Worm (Caenorhabditis elegans) whole organism, young adult: ENCODE measurements around the gene cpt-2.

Source experiments
- B0336.3 ChIP-seq: fragments of 200-800 bp; sonication (Bioruptor generic); IDR thresholded peaks from 2 replicates; pipeline ENCODE4 v1.3.6; 2022; ENCODE audit warnings: missing genetic modification characterization, missing compliant biosample characterization
- C06A6.2 ChIP-seq: fragments of 200-800 bp; sonication (Bioruptor generic); conservative IDR thresholded peaks from 2 replicates; pipeline ENCODE4 v1.3.6; 2022; ENCODE audit warnings: missing genetic modification characterization, missing compliant biosample characterization
- F23B12.7 ChIP-seq: sonication (generic microtip); optimal IDR thresholded peaks from 2 replicates; lab custom pipeline; 2017; ENCODE audit warnings: missing genetic modification characterization, mild to moderate bottlenecking, missing compliant biosample characterization, antibody characterized with exemption, moderate library complexity; ENCODE audit not compliant: insufficient read depth
- F33H1.4 ChIP-seq: fragments of 200-800 bp; sonication (Bioruptor generic); IDR thresholded peaks from 2 replicates; pipeline ENCODE4 v1.3.6; 2022; ENCODE audit warnings: missing genetic modification reagents, missing genetic modification characterization, missing compliant biosample characterization
- F37B4.10 ChIP-seq: fragments of 200-800 bp; sonication (Bioruptor generic); IDR thresholded peaks from 2 replicates; pipeline ENCODE4 v1.3.6; 2022; ENCODE audit warnings: missing genetic modification characterization, missing compliant biosample characterization
- F49E8.2 ChIP-seq: sonication (generic microtip); optimal IDR thresholded peaks from 3 replicates; lab custom pipeline; 2017; ENCODE audit warnings: missing genetic modification characterization, mild to moderate bottlenecking, missing compliant biosample characterization, antibody characterized with exemption, moderate library complexity; ENCODE audit not compliant: insufficient read depth
- F52B5.7 ChIP-seq: sonication (generic microtip); optimal IDR thresholded peaks from 2 replicates; lab custom pipeline; 2016; ENCODE audit warnings: mild to moderate bottlenecking, missing genetic modification characterization, missing compliant biosample characterization
- Y95B8A.8 ChIP-seq: fragments of 200-800 bp; sonication (Bioruptor generic); IDR thresholded peaks from 2 replicates; pipeline ENCODE4 v1.3.6; 2022; ENCODE audit warnings: missing genetic modification reagents, missing genetic modification characterization, missing compliant biosample characterization
- aptf-2 ChIP-seq: fragments of 200-800 bp; sonication (Bioruptor generic); conservative IDR thresholded peaks from 2 replicates; pipeline ENCODE4 v1.3.6; 2022; ENCODE audit warnings: missing genetic modification reagents, missing genetic modification characterization, missing compliant biosample characterization
- attf-6 ChIP-seq: fragments of 200-800 bp; sonication (Bioruptor generic); IDR thresholded peaks from 2 replicates; pipeline ENCODE4 v1.3.6; 2022; ENCODE audit warnings: missing genetic modification reagents, missing genetic modification characterization, missing compliant biosample characterization
- cebp-2 ChIP-seq: fragments of 200-800 bp; sonication (Bioruptor generic); IDR thresholded peaks from 2 replicates; pipeline ENCODE4 v1.3.6; 2022; ENCODE audit warnings: missing genetic modification characterization, missing compliant biosample characterization
- ceh-58 ChIP-seq: fragments of 200-800 bp; sonication (Bioruptor generic); IDR thresholded peaks from 2 replicates; pipeline ENCODE4 v1.3.6; 2022; ENCODE audit warnings: missing genetic modification characterization, missing compliant biosample characterization
- ceh-79 ChIP-seq: sonication (generic microtip); optimal IDR thresholded peaks from 2 replicates; lab custom pipeline; 2017; ENCODE audit warnings: mild to moderate bottlenecking, missing genetic modification characterization, missing compliant biosample characterization
- hmg-1.2 ChIP-seq: fragments of 200-800 bp; sonication (Bioruptor generic); IDR thresholded peaks from 2 replicates; pipeline ENCODE4 v1.3.6; 2022; ENCODE audit warnings: missing genetic modification reagents, missing genetic modification characterization, missing compliant biosample characterization
- hmg-20 ChIP-seq: fragments of 200-800 bp; sonication (Bioruptor generic); IDR thresholded peaks from 2 replicates; pipeline ENCODE4 v1.3.6; 2022; ENCODE audit warnings: missing genetic modification reagents, missing genetic modification characterization, missing compliant biosample characterization
- hsf-1 ChIP-seq: fragments of 200-800 bp; sonication (Bioruptor generic); IDR thresholded peaks from 2 replicates; pipeline ENCODE4 v1.3.6; 2022; ENCODE audit warnings: missing genetic modification reagents, missing genetic modification characterization, missing compliant biosample characterization
- lag-1 ChIP-seq: fragments of 200-800 bp; sonication (Bioruptor generic); IDR thresholded peaks from 2 replicates; pipeline ENCODE4 v1.3.6; 2022; ENCODE audit warnings: missing genetic modification reagents, missing genetic modification characterization, missing compliant biosample characterization
- lin-26 ChIP-seq: fragments of 200-800 bp; sonication (Bioruptor generic); IDR thresholded peaks from 2 replicates; pipeline ENCODE4 v1.3.6; 2022; ENCODE audit warnings: missing genetic modification reagents, missing genetic modification characterization, missing compliant biosample characterization
- lsy-27 ChIP-seq: sonication (generic microtip); optimal IDR thresholded peaks from 2 replicates; lab custom pipeline; 2017; ENCODE audit warnings: missing genetic modification characterization, mild to moderate bottlenecking, missing compliant biosample characterization, antibody characterized with exemption, missing genotype, borderline replicate concordance; ENCODE audit not compliant: insufficient read depth
- madf-10 ChIP-seq: sonication (generic microtip); optimal IDR thresholded peaks from 2 replicates; lab custom pipeline; 2016; ENCODE audit warnings: mild to moderate bottlenecking, missing genetic modification characterization, missing compliant biosample characterization
- madf-3 ChIP-seq: fragments of 200-800 bp; sonication (Bioruptor generic); IDR thresholded peaks from 2 replicates; pipeline ENCODE4 v1.3.6; 2022; ENCODE audit warnings: missing genetic modification reagents, missing genetic modification characterization, missing compliant biosample characterization
- madf-6 ChIP-seq: fragments of 200-800 bp; sonication (Bioruptor generic); IDR thresholded peaks from 2 replicates; pipeline ENCODE4 v1.3.6; 2022; ENCODE audit warnings: missing genetic modification reagents, missing genetic modification characterization, missing compliant biosample characterization
- nfyb-1 ChIP-seq: fragments of 200-800 bp; sonication (Bioruptor generic); IDR thresholded peaks from 2 replicates; pipeline ENCODE4 v1.3.6; 2022; ENCODE audit warnings: missing genetic modification reagents, missing genetic modification characterization, missing compliant biosample characterization
- nhr-90 ChIP-seq: sonication (generic microtip); optimal IDR thresholded peaks from 2 replicates; lab custom pipeline; 2016; ENCODE audit warnings: missing genotype, mild to moderate bottlenecking, missing genetic modification characterization, missing compliant biosample characterization
- pbrm-1 ChIP-seq: fragments of 200-800 bp; sonication (Bioruptor generic); IDR thresholded peaks from 2 replicates; pipeline ENCODE4 v1.3.6; 2022; ENCODE audit warnings: missing genetic modification reagents, missing genetic modification characterization, missing compliant biosample characterization
- pha-4 ChIP-seq: fragments of 150-350 bp; sonication (generic microtip); optimal IDR thresholded peaks from 2 replicates; lab custom pipeline; 2014; ENCODE audit warnings: missing biosample characterization, missing genetic modification reagents, missing genetic modification characterization
- rec-8 ChIP-seq, 2 experiments: sonication (generic microtip); optimal IDR thresholded peaks; 2 replicates each; lab custom pipeline; 2016; ENCODE audit warnings: mild to moderate bottlenecking in 2 of 2, missing genetic modification characterization in 2 of 2, missing genetic modification reagents in 2 of 2, missing genotype in 2 of 2, missing biosample characterization in 1 of 2, missing compliant biosample characterization in 1 of 2, moderate library complexity in 1 of 2
- sea-2 ChIP-seq: fragments of 200-800 bp; sonication (Bioruptor generic); IDR thresholded peaks from 2 replicates; pipeline ENCODE4 v1.3.6; 2022; ENCODE audit warnings: missing genetic modification characterization, missing compliant biosample characterization
- tlf-1 ChIP-seq: fragments of 200-800 bp; sonication (Bioruptor generic); optimal IDR thresholded peaks from 2 replicates; lab custom pipeline; 2018; ENCODE audit warnings: mild to moderate bottlenecking, missing genetic modification characterization, missing compliant biosample characterization
- unc-130 ChIP-seq: sonication (generic microtip); optimal IDR thresholded peaks from 2 replicates; lab custom pipeline; 2016; ENCODE audit warnings: missing genetic modification reagents, missing genetic modification characterization, missing compliant biosample characterization
- xnd-1 ChIP-seq: sonication (generic microtip); optimal IDR thresholded peaks from 2 replicates; lab custom pipeline; 2016; ENCODE audit warnings: missing genotype, missing genetic modification reagents, missing genetic modification characterization, missing compliant biosample characterization
- zfh-2 ChIP-seq: fragments of 200-800 bp; sonication (Bioruptor generic); conservative IDR thresholded peaks from 2 replicates; pipeline ENCODE4 v1.3.6; 2022; ENCODE audit warnings: missing genetic modification reagents, missing genetic modification characterization, missing compliant biosample characterization
- ztf-18 ChIP-seq: sonication (generic microtip); optimal IDR thresholded peaks from 2 replicates; lab custom pipeline; 2016; ENCODE audit warnings: missing genotype, mild to moderate bottlenecking, missing genetic modification characterization, missing compliant biosample characterization
- ztf-26 ChIP-seq: sonication (generic microtip); optimal IDR thresholded peaks from 2 replicates; lab custom pipeline; 2017; ENCODE audit warnings: missing genetic modification characterization, missing compliant biosample characterization
- ztf-6 ChIP-seq: fragments of 200-800 bp; sonication (Bioruptor generic); IDR thresholded peaks from 2 replicates; pipeline ENCODE4 v1.3.6; 2022; ENCODE audit warnings: missing genetic modification reagents, missing genetic modification characterization, missing compliant biosample characterization

Gene cpt-2

ce11 chrIV:11156526-11156925 lies 22.9 kb upstream of the cpt-2 start:
- TF ChIP-seq ceh-58 (no peak), F49E8.2 (tag; lab: Kevin White, UChicago) (peak; percentile 5), hmg-1.2 (GFP tag; lab: Robert Waterston, UW) (no peak), madf-3 (0 out of 2 replicates have a peak, but pooled peaks have one; percentile 53), hsf-1 (GFP tag; lab: Robert Waterston, UW) (0 out of 2 replicates have a peak, but pooled peaks have one; percentile 62)

- no peak for TF ChIP-seq ztf-18 (tag; lab: Kevin White, UChicago)
Observed at ce11 chrIV:11159886-11160285, 19.6 kb upstream of the cpt-2 start, which contains the start of gene mboa-4. Gene mboa-4, minus strand, starts transcription at chrIV:11159986.

ce11 chrIV:11160707-11161106 lies 18.7 kb upstream of the cpt-2 start, which contains the start of gene C08F8.15:
Gene C08F8.15, minus strand, starts transcription at chrIV:11160807.
- TF ChIP-seq F23B12.7 (tag; lab: Kevin White, UChicago) = no peak
- TF ChIP-seq madf-10 (tag; lab: Kevin White, UChicago) = no peak
- no peak for TF ChIP-seq lsy-27
- no peak for TF ChIP-seq madf-6 (GFP tag; lab: Robert Waterston, UW)
- TF ChIP-seq nfyb-1 (GFP tag; lab: Robert Waterston, UW) = no peak
- TF ChIP-seq, all 124 proteins: peak for 0

- TF ChIP-seq F33H1.4 (GFP tag; lab: Robert Waterston, UW) (no peak), C06A6.2 (GFP tag; lab: Robert Waterston, UW) (no peak), ztf-6 (GFP tag; lab: Robert Waterston, UW) (no peak), ztf-26 (tag; lab: Kevin White, UChicago) (no peak), tlf-1 (GFP tag; lab: Kevin White, UChicago) (no peak)
Observed at ce11 chrIV:11162451-11162850, 17.0 kb upstream of the cpt-2 start, which contains the start of gene fbxb-9. Gene fbxb-9, minus strand, starts transcription at chrIV:11162551.

ce11 chrIV:11164831-11165230 lies 14.6 kb upstream of the cpt-2 start, which contains the start of gene C08F8.6:
Gene C08F8.6, minus strand, starts transcription at chrIV:11164931.
- TF ChIP-seq sea-2 (GFP tag; lab: Robert Waterston, UW) = no peak
- TF ChIP-seq lag-1 (GFP tag; lab: Robert Waterston, UW) = 0 out of 2 replicates have a peak, but pooled peaks have one; percentile 44
- TF ChIP-seq aptf-2 = no peak
- TF ChIP-seq F37B4.10 (GFP tag; lab: Robert Waterston, UW) = no peak

- TF ChIP-seq nhr-90 (no peak), F52B5.7 (tag; lab: Kevin White, UChicago) (no peak), hmg-1.2 (GFP tag; lab: Robert Waterston, UW) (no peak), hmg-20 (GFP tag; lab: Robert Waterston, UW) (no peak), hsf-1 (GFP tag; lab: Robert Waterston, UW) (no peak), attf-6 (GFP tag; lab: Robert Waterston, UW) (no peak), pbrm-1 (GFP tag; lab: Robert Waterston, UW) (no peak), unc-130 (no peak), ceh-79 (tag; lab: Kevin White, UChicago) (no peak), Y95B8A.8 (GFP tag; lab: Robert Waterston, UW) (no peak), rec-8 (tag; optimal IDR thresholded peaks at IDR 0.05; lab: Kevin White, UChicago) (no peak), pha-4 (tag; lab: Kevin White, UChicago) (no peak), F23B12.7 (tag; lab: Kevin White, UChicago) (no peak), lin-26 (GFP tag; lab: Robert Waterston, UW) (no peak), cebp-2 (GFP tag; lab: Robert Waterston, UW) (no peak), B0336.3 (no peak), xnd-1 (tag; lab: Kevin White, UChicago) (no peak), zfh-2 (GFP tag; lab: Robert Waterston, UW) (no peak)
Observed at ce11 chrIV:11169652-11170051, 9.8 kb upstream of the cpt-2 start, which contains the start of gene nhr-67. Gene nhr-67, plus strand, starts transcription at chrIV:11169748.
